Worm (Caenorhabditis elegans): ENCODE measurements around the gene Y82E9BL.5.

Y82E9BL.5 gene

DNA sequence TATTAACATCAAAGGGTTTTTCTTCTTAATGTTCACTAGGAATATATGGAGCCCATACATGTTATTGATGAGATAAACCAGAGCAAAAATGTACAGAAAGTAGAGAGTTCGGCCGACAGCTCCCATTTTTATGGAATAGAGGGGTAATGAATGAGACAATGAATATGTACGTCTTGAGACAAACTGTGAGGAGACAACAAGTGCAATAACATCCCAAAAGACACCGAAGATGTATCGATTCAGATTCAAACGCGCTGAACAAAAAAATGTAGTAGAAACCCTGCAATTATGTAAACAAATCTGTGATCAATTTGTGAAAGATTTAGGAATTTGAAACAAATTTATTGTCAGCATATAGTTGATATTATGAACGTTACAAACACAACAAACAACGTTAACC lies 436 bp downstream of the Y82E9BL.5 start:
- no peak for TF ChIP-seq unc-120 (tag; optimal IDR thresholded peaks at IDR 0.05; ENCODE audit: poor library complexity, severe bottlenecking)
- TF ChIP-seq flh-1 (GFP tag; optimal IDR thresholded peaks at IDR 0.05): no peak
- TF ChIP-seq ceh-39 (tag; optimal IDR thresholded peaks at IDR 0.05): no peak
- no peak for TF ChIP-seq sptf-1 (tag; optimal IDR thresholded peaks at IDR 0.05)
- TF ChIP-seq blmp-1 (tag; optimal IDR thresholded peaks at IDR 0.05): no peak
- TF ChIP-seq drap-1 (GFP tag; optimal IDR thresholded peaks at IDR 0.05): no peak

DNA sequence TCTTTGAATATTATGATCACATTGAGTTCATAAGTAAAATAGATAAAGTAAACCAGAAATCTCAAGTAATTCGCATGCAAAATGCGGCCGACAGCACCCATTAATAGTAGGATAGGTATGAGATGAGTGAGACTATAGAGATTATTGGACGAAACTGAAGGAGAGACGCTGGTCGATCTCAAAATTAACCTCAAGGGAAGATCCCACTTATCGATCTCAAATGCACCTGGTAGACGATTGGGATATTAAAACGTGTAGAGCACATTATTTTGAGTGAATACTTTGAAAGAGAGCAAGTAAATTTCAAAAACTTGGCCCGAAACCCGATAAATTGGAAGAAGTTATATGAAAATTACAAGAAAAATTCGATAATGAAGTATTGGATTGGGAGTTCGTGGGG lies 1.7 kb downstream of the Y82E9BL.5 start, which contains the start of gene Y82E9BL.6:
Gene Y82E9BL.6 (minus strand): TSS at position 101 of the 400 bp plus-strand sequence.
- TF ChIP-seq lin-32 (GFP tag; optimal IDR thresholded peaks at IDR 0.05) (no peak), blmp-1 (tag; optimal IDR thresholded peaks at IDR 0.05) (no peak), nhr-12 (tag; optimal IDR thresholded peaks at IDR 0.05) (no peak), pha-4 (tag; optimal IDR thresholded peaks at IDR 0.05) (no peak), nhr-237 (tag; optimal IDR thresholded peaks at IDR 0.05) (no peak), elt-3 (tag; optimal IDR thresholded peaks at IDR 0.05) (no peak), bed-3 (GFP tag; optimal IDR thresholded peaks at IDR 0.05) (no peak), flh-1 (GFP tag; optimal IDR thresholded peaks at IDR 0.05) (no peak), unc-39 (tag; optimal IDR thresholded peaks at IDR 0.05) (no peak), ztf-11 (tag; optimal IDR thresholded peaks at IDR 0.05) (no peak), M03D4.4 (tag; optimal IDR thresholded peaks at IDR 0.05) (no peak), lin-13 (tag; optimal IDR thresholded peaks at IDR 0.05) (no peak), drap-1 (GFP tag; optimal IDR thresholded peaks at IDR 0.05) (no peak), ceh-39 (tag; optimal IDR thresholded peaks at IDR 0.05) (no peak), zip-8 (tag; optimal IDR thresholded peaks at IDR 0.05) (no peak), mep-1 (tag; optimal IDR thresholded peaks at IDR 0.05) (no peak), unc-120 (tag; optimal IDR thresholded peaks at IDR 0.05; ENCODE audit: poor library complexity, severe bottlenecking) (no peak), nhr-28 (tag; optimal IDR thresholded peaks at IDR 0.05) (no peak)

DNA sequence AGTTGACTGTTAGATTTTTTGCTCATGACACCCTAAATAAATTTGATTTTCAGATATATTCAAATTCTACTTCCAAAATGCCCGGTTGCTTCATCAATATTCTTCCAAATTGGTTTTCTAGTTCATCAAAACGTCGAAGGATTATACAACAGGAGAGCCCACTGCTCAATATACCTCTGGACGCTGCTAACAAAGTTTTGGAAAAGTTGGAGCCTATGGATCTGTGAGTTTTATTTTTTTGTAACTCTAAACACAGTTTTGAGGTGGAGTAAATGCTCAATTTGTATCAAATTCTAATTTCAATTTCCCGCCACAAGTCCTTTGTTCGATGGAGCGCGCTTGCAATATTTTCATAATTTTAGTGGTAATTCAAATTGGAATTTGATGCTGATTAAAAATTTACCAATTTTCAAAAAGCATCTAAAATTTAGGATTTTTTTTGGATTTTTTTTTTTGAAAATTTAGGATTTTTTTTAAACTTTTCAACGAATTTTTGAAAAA lies 4.5 kb downstream of the Y82E9BL.5 start, which contains the start of gene fbxa-27:
Gene fbxa-27 (plus strand): TSS at position 51 of the 501 bp plus-strand sequence.
- no peak for TF ChIP-seq M03D4.4 (tag; optimal IDR thresholded peaks at IDR 0.05)
- TF ChIP-seq sptf-1 (tag; optimal IDR thresholded peaks at IDR 0.05): no peak
- TF ChIP-seq ceh-43 (GFP tag; optimal IDR thresholded peaks at IDR 0.05): no peak
- TF ChIP-seq drap-1 (GFP tag; optimal IDR thresholded peaks at IDR 0.05): no peak
- no peak for TF ChIP-seq ztf-11 (tag; optimal IDR thresholded peaks at IDR 0.05)
- no peak for TF ChIP-seq elt-3 (tag; optimal IDR thresholded peaks at IDR 0.05)
- TF ChIP-seq lsy-2 (tag; optimal IDR thresholded peaks at IDR 0.05): no peak
- no peak for TF ChIP-seq lin-13 (tag; optimal IDR thresholded peaks at IDR 0.05)

DNA sequence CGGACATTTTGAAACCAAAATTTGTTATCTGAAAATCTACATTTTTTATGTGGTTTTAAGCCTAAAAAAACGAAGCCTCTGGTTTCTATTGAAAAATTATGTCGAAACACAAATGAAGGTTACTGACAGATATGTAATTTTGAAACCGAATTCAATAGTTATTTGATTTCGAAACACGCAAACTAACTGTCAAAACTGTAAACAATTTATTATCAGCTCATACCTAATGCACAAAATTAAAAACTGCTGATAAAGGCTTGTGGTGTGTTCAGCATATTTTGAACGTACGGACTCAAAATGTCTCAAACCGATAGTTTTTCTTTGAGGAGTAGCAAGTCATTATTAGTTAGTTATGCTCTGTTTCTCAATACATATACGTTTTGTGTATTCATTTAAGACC lies 5.0 kb downstream of the Y82E9BL.5 start, which contains the start of gene fbxa-26:
Gene fbxa-26 (minus strand): TSS at position 35 of the 400 bp plus-strand sequence.
- no peak for TF ChIP-seq sptf-1 (tag; optimal IDR thresholded peaks at IDR 0.05)
- TF ChIP-seq nhr-28 (tag; optimal IDR thresholded peaks at IDR 0.05): no peak
- no peak for TF ChIP-seq flh-1 (GFP tag; optimal IDR thresholded peaks at IDR 0.05)
- TF ChIP-seq sem-2 (GFP tag; optimal IDR thresholded peaks at IDR 0.05): no peak
- TF ChIP-seq hlh-1 (tag; optimal IDR thresholded peaks at IDR 0.05): no peak
- no peak for TF ChIP-seq pha-4 (tag; optimal IDR thresholded peaks at IDR 0.05)
- no peak for TF ChIP-seq ham-2 (GFP tag; optimal IDR thresholded peaks at IDR 0.05)
- TF ChIP-seq zip-8 (tag; optimal IDR thresholded peaks at IDR 0.05): no peak
- TF ChIP-seq cnd-1 (tag; optimal IDR thresholded peaks at IDR 0.05): no peak
- TF ChIP-seq elt-1 (tag; optimal IDR thresholded peaks at IDR 0.05; ENCODE audit: borderline replicate concordance, insufficient read depth): no peak
- TF ChIP-seq mls-2 (tag; optimal IDR thresholded peaks at IDR 0.05): no peak
- no peak for TF ChIP-seq ces-1 (GFP tag; optimal IDR thresholded peaks at IDR 0.05)
- no peak for TF ChIP-seq ceh-39 (tag; optimal IDR thresholded peaks at IDR 0.05)
- TF ChIP-seq mep-1 (tag; optimal IDR thresholded peaks at IDR 0.05): no peak
- TF ChIP-seq ceh-83 (GFP tag; optimal IDR thresholded peaks at IDR 0.05): no peak
- no peak for TF ChIP-seq unc-120 (tag; optimal IDR thresholded peaks at IDR 0.05; ENCODE audit: poor library complexity, severe bottlenecking)

DNA sequence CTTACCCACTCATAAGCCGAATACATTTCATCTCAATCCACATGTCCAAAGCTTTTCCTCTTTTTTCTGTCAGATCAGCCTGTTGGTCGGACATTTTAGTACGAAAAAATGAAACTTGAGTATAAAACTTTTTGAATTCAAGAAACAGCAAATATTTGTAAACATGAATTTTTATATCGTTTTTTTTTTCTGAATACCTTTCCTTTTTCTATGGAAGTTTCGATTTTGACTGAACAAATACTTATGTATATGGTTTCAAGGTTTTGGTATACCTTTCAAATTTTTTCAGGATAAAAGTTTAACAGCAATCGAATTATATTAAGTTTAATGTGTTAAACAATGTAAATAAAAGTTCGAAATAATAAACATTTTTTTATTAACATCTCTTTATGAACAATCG lies 7.2 kb downstream of the Y82E9BL.5 start, which contains the start of gene fbxa-5:
Gene fbxa-5 (minus strand): TSS at position 101 of the 400 bp plus-strand sequence.
- TF ChIP-seq ceh-39 (tag; optimal IDR thresholded peaks at IDR 0.05) (no peak), blmp-1 (tag; optimal IDR thresholded peaks at IDR 0.05) (no peak), unc-120 (tag; optimal IDR thresholded peaks at IDR 0.05; ENCODE audit: poor library complexity, severe bottlenecking) (no peak), mab-5 (tag; optimal IDR thresholded peaks at IDR 0.05) (no peak), mls-2 (tag; optimal IDR thresholded peaks at IDR 0.05) (no peak), zip-8 (tag; optimal IDR thresholded peaks at IDR 0.05) (no peak), unc-39 (tag; optimal IDR thresholded peaks at IDR 0.05) (no peak), lsy-2 (tag; optimal IDR thresholded peaks at IDR 0.05) (no peak), ham-2 (GFP tag; optimal IDR thresholded peaks at IDR 0.05) (no peak), elt-1 (tag; optimal IDR thresholded peaks at IDR 0.05; ENCODE audit: borderline replicate concordance, insufficient read depth) (no peak), hlh-1 (tag; optimal IDR thresholded peaks at IDR 0.05) (no peak), lin-13 (tag; optimal IDR thresholded peaks at IDR 0.05) (no peak), snpc-4 (tag; optimal IDR thresholded peaks at IDR 0.05) (no peak)

All from whole organism, mixed stage, embryonic.